Worm (Caenorhabditis elegans): ENCODE measurements around the gene T11B7.5.

Gene T11B7.5

ce11 chrIV:8850807-8851206, 5.1 kb downstream of the T11B7.5 start:
- TF ChIP-seq dmd-8 (GFP tag; IDR thresholded peaks at IDR 0.05) = 0 out of 2 replicates have a peak, but pooled peaks have one; percentile 57
- no peak for TF ChIP-seq aly-2 (tag; optimal IDR thresholded peaks at IDR 0.05)
- no peak for TF ChIP-seq lin-39 (tag; optimal IDR thresholded peaks at IDR 0.05)
- TF ChIP-seq Y5F2A.4 (GFP tag; optimal IDR thresholded peaks at IDR 0.05) = no peak
- no peak for TF ChIP-seq pha-4 (GFP tag; IDR thresholded peaks at IDR 0.05)
- TF ChIP-seq pha-4 (tag; optimal IDR thresholded peaks at IDR 0.05) = no peak
- TF ChIP-seq attf-4 (tag; optimal IDR thresholded peaks at IDR 0.05) = no peak
- peak; percentile 13 for TF ChIP-seq nhr-28 (tag; optimal IDR thresholded peaks at IDR 0.05)
- no peak for TF ChIP-seq nhr-41 (GFP tag; IDR thresholded peaks at IDR 0.05)
- TF ChIP-seq nhr-6 (tag; optimal IDR thresholded peaks at IDR 0.05) = no peak
- no peak for TF ChIP-seq ZK337.2 (GFP tag; IDR thresholded peaks at IDR 0.05)
- TF ChIP-seq Y105C5A.15 (GFP tag; IDR thresholded peaks at IDR 0.05) = no peak
- TF ChIP-seq unc-130 (GFP tag; optimal IDR thresholded peaks at IDR 0.05) = no peak
- no peak for TF ChIP-seq mxl-2 (GFP tag; conservative IDR thresholded peaks at IDR 0.05)
- TF ChIP-seq dmd-6 (GFP tag; IDR thresholded peaks at IDR 0.05) = no peak
- TF ChIP-seq mdl-1 (tag; optimal IDR thresholded peaks at IDR 0.05) = no peak
- TF ChIP-seq ceh-20 (GFP tag; IDR thresholded peaks at IDR 0.05) = no peak
- no peak for TF ChIP-seq ctbp-1 (GFP tag; IDR thresholded peaks at IDR 0.05)
- TF ChIP-seq rbr-2 (tag; optimal IDR thresholded peaks at IDR 0.05) = no peak
- TF ChIP-seq fkh-10 (GFP tag; optimal IDR thresholded peaks at IDR 0.05) = no peak
- no peak for TF ChIP-seq dmd-9 (GFP tag; IDR thresholded peaks at IDR 0.05)
- no peak for TF ChIP-seq nhr-111 (GFP tag; optimal IDR thresholded peaks at IDR 0.05)
- TF ChIP-seq lin-29 (GFP tag; IDR thresholded peaks at IDR 0.05) = 0 out of 2 replicates have a peak, but pooled peaks have one; percentile 26
- no peak for TF ChIP-seq ceh-62 (tag; optimal IDR thresholded peaks at IDR 0.05)
- peak; percentile 1 for TF ChIP-seq hlh-11 (tag; optimal IDR thresholded peaks at IDR 0.05)
- no peak for TF ChIP-seq F49E8.2 (tag; optimal IDR thresholded peaks at IDR 0.05; ENCODE audit: borderline replicate concordance)
- TF ChIP-seq spr-3 (GFP tag; optimal IDR thresholded peaks at IDR 0.05) = no peak
- TF ChIP-seq ama-1 (optimal IDR thresholded peaks at IDR 0.05) = no peak
- no peak for TF ChIP-seq zip-11 (GFP tag; IDR thresholded peaks at IDR 0.05)
- TF ChIP-seq lin-13 (GFP tag; optimal IDR thresholded peaks at IDR 0.05) = no peak
- peak; percentile 92 for TF ChIP-seq set-16 (GFP tag; IDR thresholded peaks at IDR 0.05)
- TF ChIP-seq nhr-48 (tag; optimal IDR thresholded peaks at IDR 0.05) = no peak
- TF ChIP-seq nhr-102 (tag; optimal IDR thresholded peaks at IDR 0.05) = no peak
- no peak for TF ChIP-seq spr-1 (tag; optimal IDR thresholded peaks at IDR 0.05)
- TF ChIP-seq snpc-1.2 (GFP tag; IDR thresholded peaks at IDR 0.05) = no peak
- TF ChIP-seq T26A8.4 (GFP tag; IDR thresholded peaks at IDR 0.05) = no peak

- TF ChIP-seq hlh-11 (tag; optimal IDR thresholded peaks at IDR 0.05) (no peak), set-16 (GFP tag; IDR thresholded peaks at IDR 0.05) (peak; percentile 85)
Observed at ce11 chrIV:8848983-8849382, 6.9 kb downstream of the T11B7.5 start.

ce11 chrIV:8847918-8848317, 7.9 kb downstream of the T11B7.5 start, which contains the start of gene col-118:
Gene col-118 (plus strand): TSS chrIV:8848218.
- TF ChIP-seq tag-97 (GFP tag; IDR thresholded peaks at IDR 0.05) (no peak), attf-4 (tag; optimal IDR thresholded peaks at IDR 0.05) (no peak), nhr-237 (tag; optimal IDR thresholded peaks at IDR 0.05) (no peak), madf-9 (GFP tag; conservative IDR thresholded peaks at IDR 0.05) (no peak), D1046.2 (GFP tag; IDR thresholded peaks at IDR 0.05) (no peak), fos-1 (tag; optimal IDR thresholded peaks at IDR 0.05) (no peak), rbr-2 (tag; optimal IDR thresholded peaks at IDR 0.05) (no peak), F10B5.3 (tag; optimal IDR thresholded peaks at IDR 0.05) (no peak), nhr-11 (tag; optimal IDR thresholded peaks at IDR 0.05) (no peak), saeg-2 (GFP tag; IDR thresholded peaks at IDR 0.05) (no peak), tra-1 (GFP tag; IDR thresholded peaks at IDR 0.05) (no peak), ces-1 (GFP tag; optimal IDR thresholded peaks at IDR 0.05) (no peak), Y75B8A.6 (GFP tag; IDR thresholded peaks at IDR 0.05) (no peak), hlh-11 (tag; optimal IDR thresholded peaks at IDR 0.05) (no peak), Y48G9A.11 (GFP tag; IDR thresholded peaks at IDR 0.05) (no peak), set-16 (GFP tag; IDR thresholded peaks at IDR 0.05) (no peak), nhr-25 (tag; optimal IDR thresholded peaks at IDR 0.05; ENCODE audit: borderline replicate concordance, insufficient read depth) (no peak), aha-1 (tag) (no peak), arid-1 (GFP tag; conservative IDR thresholded peaks at IDR 0.05) (no peak), zip-11 (GFP tag; IDR thresholded peaks at IDR 0.05) (no peak)
